Worm (Caenorhabditis elegans) whole organism, L4 larva: ENCODE results near the gene nspc-16.

ENCODE experiments used
- ceh-82 ChIP-seq: sonication (generic microtip); optimal IDR thresholded peaks from 2 replicates; lab custom pipeline; 2017; ENCODE audit warnings: missing biosample characterization, missing genetic modification characterization
- fos-1 ChIP-seq: fragments of 150-350 bp; optimal IDR thresholded peaks from 2 replicates; lab custom pipeline; 2014; ENCODE audit warnings: missing biosample characterization, missing genetic modification characterization
- hlh-11 ChIP-seq: fragments of 200-800 bp; sonication (Bioruptor generic); optimal IDR thresholded peaks from 2 replicates; lab custom pipeline; 2018; ENCODE audit warnings: mild to moderate bottlenecking, missing genetic modification characterization, missing compliant biosample characterization
- hmg-1.1 ChIP-seq: fragments of 200-800 bp; sonication (Bioruptor generic); IDR thresholded peaks from 2 replicates; pipeline ENCODE4 v1.3.6; 2022; ENCODE audit warnings: missing genetic modification reagents, missing genetic modification characterization, missing compliant biosample characterization
- lin-15B ChIP-seq: fragments of 150-350 bp; sonication (generic microtip); optimal IDR thresholded peaks from 3 replicates; lab custom pipeline; 2014; ENCODE audit warnings: missing biosample characterization, missing genetic modification characterization
- nhr-10 ChIP-seq: fragments of 150-350 bp; optimal IDR thresholded peaks from 2 replicates; lab custom pipeline; 2014; ENCODE audit warnings: missing biosample characterization, missing genetic modification characterization
- skn-1 ChIP-seq: fragments of 150-350 bp; optimal IDR thresholded peaks from 2 replicates; lab custom pipeline; 2014; ENCODE audit warnings: missing biosample characterization, missing genetic modification characterization
- unc-39 ChIP-seq: sonication (generic microtip); optimal IDR thresholded peaks from 2 replicates; lab custom pipeline; 2017; ENCODE audit warnings: missing biosample characterization, missing genetic modification characterization
- zag-1 ChIP-seq: fragments of 150-350 bp; optimal IDR thresholded peaks from 2 replicates; lab custom pipeline; 2014; ENCODE audit warnings: missing biosample characterization, missing genetic modification characterization
- ztf-11 ChIP-seq: fragments of 150-350 bp; optimal IDR thresholded peaks from 2 replicates; lab custom pipeline; 2014; ENCODE audit warnings: missing biosample characterization, missing genetic modification characterization
- ztf-7 ChIP-seq: fragments of 150-350 bp; optimal IDR thresholded peaks from 2 replicates; lab custom pipeline; 2014; ENCODE audit warnings: missing biosample characterization, missing genetic modification characterization

DNA sequence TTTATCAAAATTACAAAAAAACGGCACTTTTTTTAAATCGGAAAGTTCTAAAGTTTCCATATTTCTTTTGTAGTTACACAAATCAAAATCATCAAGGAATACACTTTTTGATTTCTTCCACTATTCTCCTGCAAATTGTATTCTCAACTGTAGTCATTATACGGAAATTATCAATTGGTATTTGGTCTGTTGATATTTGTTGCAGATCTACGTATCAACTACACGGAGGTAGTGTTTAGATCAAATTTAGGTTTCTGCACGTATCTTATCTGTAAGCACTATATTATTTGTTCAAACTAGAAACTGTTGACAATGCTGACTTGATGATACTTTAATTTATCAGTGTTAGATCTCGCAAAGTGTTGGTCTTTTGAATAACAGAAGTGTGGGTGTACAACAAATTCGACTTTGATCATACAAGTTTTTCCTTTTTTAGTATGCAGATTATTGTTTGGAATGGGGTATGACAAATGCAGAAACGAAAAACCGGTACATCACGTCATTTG, 44.9 kb downstream of the nspc-16 start:
- TF ChIP-seq hmg-1.1 (GFP tag; lab: Robert Waterston, UW) (no peak), nhr-10 (tag; lab: Kevin White, UChicago) (no peak), fos-1 (no peak), ztf-11 (tag; lab: Kevin White, UChicago) (no peak), lin-15B (tag; lab: Kevin White, UChicago) (no peak), unc-39 (tag; lab: Kevin White, UChicago) (no peak), hlh-11 (tag; lab: Kevin White, UChicago) (no peak), ztf-7 (tag; lab: Kevin White, UChicago) (no peak), ceh-82 (tag; lab: Kevin White, UChicago) (no peak), zag-1 (tag; lab: Kevin White, UChicago) (no peak), skn-1 (tag; lab: Kevin White, UChicago) (no peak)
